Worm (Caenorhabditis elegans) whole organism, L3 larva: ENCODE measurements around the gene Y51A2B.2.

Experiments used
- ceh-16 ChIP-seq: sonication (generic microtip); optimal IDR thresholded peaks from 2 replicates; lab custom pipeline; 2017; ENCODE audit warnings: missing biosample characterization, missing genetic modification characterization
- ceh-82 ChIP-seq: fragments of 150-350 bp; optimal IDR thresholded peaks from 2 replicates; lab custom pipeline; 2014; ENCODE audit warnings: missing biosample characterization, missing genetic modification characterization
- fkh-10 ChIP-seq: sonication (generic microtip); optimal IDR thresholded peaks from 2 replicates; lab custom pipeline; 2017; ENCODE audit warnings: missing biosample characterization, missing genetic modification reagents, missing genetic modification characterization
- fkh-2 ChIP-seq: fragments of 150-350 bp; optimal IDR thresholded peaks from 2 replicates; lab custom pipeline; 2014; ENCODE audit warnings: missing biosample characterization, missing genetic modification reagents, missing genetic modification characterization
- mdl-1 ChIP-seq: fragments of 150-350 bp; optimal IDR thresholded peaks from 2 replicates; lab custom pipeline; 2014; ENCODE audit warnings: missing biosample characterization, missing genetic modification characterization
- mml-1 ChIP-seq: fragments of 150-350 bp; sonication (generic microtip); optimal IDR thresholded peaks from 3 replicates; lab custom pipeline; 2014; ENCODE audit warnings: missing biosample characterization, missing genetic modification characterization
- nfya-1 ChIP-seq: sonication (generic microtip); optimal IDR thresholded peaks from 2 replicates; lab custom pipeline; 2017; ENCODE audit warnings: missing genetic modification characterization, mild to moderate bottlenecking, missing compliant biosample characterization, antibody characterized with exemption, moderate library complexity; ENCODE audit not compliant: insufficient read depth
- nhr-11 ChIP-seq: fragments of 150-350 bp; optimal IDR thresholded peaks from 2 replicates; lab custom pipeline; 2014; ENCODE audit warnings: missing biosample characterization, missing genetic modification characterization
- skn-1 ChIP-seq: fragments of 150-350 bp; optimal IDR thresholded peaks from 2 replicates; lab custom pipeline; 2014; ENCODE audit warnings: missing biosample characterization, missing genetic modification characterization
- unc-62 ChIP-seq: fragments of 150-350 bp; sonication (generic microtip); optimal IDR thresholded peaks from 4 replicates; lab custom pipeline; 2014; ENCODE audit warnings: missing biosample characterization, missing genetic modification reagents, missing genetic modification characterization

DNA sequence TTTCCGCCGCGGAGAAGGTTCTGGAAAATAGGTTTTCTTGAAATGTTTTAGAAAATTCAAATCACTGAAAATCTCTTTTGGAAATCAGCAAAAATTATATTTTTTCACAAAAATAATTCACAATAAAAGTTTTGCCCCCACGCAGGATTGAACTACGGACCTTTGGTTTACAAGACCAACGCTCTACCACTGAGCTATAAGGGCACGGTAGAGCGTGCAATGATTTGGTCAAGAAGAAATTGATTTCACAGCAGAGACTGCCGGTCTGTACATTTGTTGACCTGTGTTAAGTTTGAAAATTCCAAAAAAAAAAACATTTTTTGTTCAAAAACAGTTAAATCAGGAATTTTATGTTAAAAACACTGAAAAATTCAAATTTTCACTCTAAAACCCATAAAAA, 38.1 kb downstream of the Y51A2B.2 start:
- TF ChIP-seq mml-1 (tag; lab: Kevin White, UChicago) (no peak), nhr-11 (tag; lab: Kevin White, UChicago) (no peak), fkh-10 (GFP tag; lab: Kevin White, UChicago) (no peak), unc-62 (no peak), ceh-82 (tag; lab: Kevin White, UChicago) (no peak), nfya-1 (no peak), fkh-2 (tag; lab: Kevin White, UChicago) (no peak), mdl-1 (tag; lab: Kevin White, UChicago) (no peak), ceh-16 (no peak), skn-1 (tag; lab: Kevin White, UChicago) (no peak)
